Worm (Caenorhabditis elegans) whole organism, L1 larva: ENCODE results near the gene gop-2.

ENCODE experiments used
- C04F5.9 ChIP-seq: sonication (generic microtip); optimal IDR thresholded peaks from 2 replicates; lab custom pipeline; 2016; ENCODE audit warnings: missing genetic modification characterization, missing compliant biosample characterization
- aly-2 ChIP-seq: fragments of 150-350 bp; optimal IDR thresholded peaks from 2 replicates; lab custom pipeline; 2014; ENCODE audit warnings: missing biosample characterization, missing genetic modification characterization
- ama-1 ChIP-seq: fragments of 150-350 bp; optimal IDR thresholded peaks from 2 replicates; lab custom pipeline; 2014
- ceh-82 ChIP-seq, 3 experiments: fragments of 150-350 bp in 1 of 3; sonication (generic microtip) in 2 of 3; optimal IDR thresholded peaks; 2 replicates each; lab custom pipeline; 2014 to 2017; ENCODE audit warnings: missing biosample characterization in 3 of 3, missing genetic modification characterization in 3 of 3
- egl-27 ChIP-seq, 2 experiments: fragments of 150-350 bp in 1 of 2; sonication (generic microtip); optimal IDR thresholded peaks; 3 replicates each; lab custom pipeline; 2017 to 2018; ENCODE audit warnings: missing biosample characterization in 2 of 2, missing genetic modification characterization in 2 of 2, missing genetic modification reagents in 2 of 2
- mdl-1 ChIP-seq, 2 experiments: fragments of 150-350 bp; optimal IDR thresholded peaks; 2 replicates each; lab custom pipeline; 2014 to 2017; ENCODE audit warnings: missing biosample characterization in 2 of 2, missing genetic modification characterization in 2 of 2, inconsistent platforms in 1 of 2
- snpc-4 ChIP-seq: fragments of 150-350 bp; optimal IDR thresholded peaks from 2 replicates; lab custom pipeline; 2014; ENCODE audit warnings: missing biosample characterization, missing genetic modification characterization
- unc-62 ChIP-seq: fragments of 150-350 bp; optimal IDR thresholded peaks from 2 replicates; lab custom pipeline; 2014; ENCODE audit warnings: missing biosample characterization, missing genetic modification reagents, missing genetic modification characterization

ce11 chrIII:5290230-5290629 is 31.4 kb downstream of the gop-2 start:
- TF ChIP-seq mdl-1 (tag; optimal IDR thresholded peaks at IDR 0.05; lab: Kevin White, UChicago) (no peak), snpc-4 (tag; lab: Kevin White, UChicago) (no peak), C04F5.9 (tag; lab: Kevin White, UChicago) (no peak), ceh-82 (tag; optimal IDR thresholded peaks at IDR 0.05; lab: Kevin White, UChicago) (no peak), unc-62 (GFP tag; lab: Kevin White, UChicago) (no peak), aly-2 (no peak), egl-27 (tag; optimal IDR thresholded peaks at IDR 0.05; lab: Kevin White, UChicago) (no peak), ama-1 (no peak)
